Fruit fly (Drosophila melanogaster) whole organism, embryonic: ENCODE results near the gene CG17470.

Experiments used
- Ada2b ChIP-seq: fragments of 200-800 bp; sonication (Bioruptor generic); IDR thresholded peaks from 2 replicates; pipeline ENCODE4 v1.3.6; 2022; ENCODE audit warnings: missing biosample characterization, missing genetic modification characterization
- Bgb ChIP-seq: fragments of 200-800 bp; sonication (Bioruptor generic); IDR thresholded peaks from 2 replicates; pipeline ENCODE4 v1.3.6; 2022; ENCODE audit warnings: missing biosample characterization, missing genetic modification characterization; ENCODE audit not compliant: partially characterized antibody
- CG12104 ChIP-seq: fragments of 200-800 bp; sonication (Bioruptor generic); optimal IDR thresholded peaks from 3 replicates; lab custom pipeline; 2016; ENCODE audit warnings: missing biosample characterization, missing genetic modification characterization
- CG13287 ChIP-seq: fragments of 200-800 bp; sonication (Bioruptor generic); IDR thresholded peaks from 2 replicates; pipeline ENCODE4 v1.3.6; 2022; ENCODE audit warnings: missing biosample characterization, missing genetic modification characterization; ENCODE audit not compliant: partially characterized antibody
- CG13296 ChIP-seq: fragments of 200-800 bp; sonication (Bioruptor generic); optimal IDR thresholded peaks from 3 replicates; lab custom pipeline; 2018; ENCODE audit warnings: missing biosample characterization, mild to moderate bottlenecking, missing genetic modification characterization
- CG1603 ChIP-seq: fragments of 200-800 bp; sonication (Bioruptor generic); optimal IDR thresholded peaks from 2 replicates; lab custom pipeline; 2019; ENCODE audit warnings: missing biosample characterization, mild to moderate bottlenecking, missing genetic modification characterization, moderate library complexity
- CG17385 ChIP-seq: fragments of 200-800 bp; sonication (Bioruptor generic); optimal IDR thresholded peaks from 3 replicates; lab custom pipeline; 2018; ENCODE audit warnings: missing biosample characterization, mild to moderate bottlenecking, missing genetic modification characterization
- CG17829 ChIP-seq: fragments of 200-800 bp; optimal IDR thresholded peaks from 2 replicates; lab custom pipeline; 2019; ENCODE audit warnings: missing biosample characterization, mild to moderate bottlenecking, missing genetic modification characterization, moderate library complexity
- CG18476 ChIP-seq: fragments of 200-800 bp; sonication (Bioruptor generic); optimal IDR thresholded peaks from 2 replicates; lab custom pipeline; 2016; ENCODE audit warnings: missing biosample characterization, mild to moderate bottlenecking, missing genetic modification characterization
- CG2199 ChIP-seq: fragments of 200-800 bp; sonication (Bioruptor generic); IDR thresholded peaks from 3 replicates; pipeline ENCODE4 v1.3.6; 2022; ENCODE audit warnings: missing biosample characterization, missing genetic modification characterization
- CG34376 ChIP-seq: fragments of 200-800 bp; sonication (Bioruptor generic); optimal IDR thresholded peaks from 2 replicates; lab custom pipeline; 2018; ENCODE audit warnings: missing biosample characterization, mild to moderate bottlenecking, missing genetic modification characterization
- CG34422 ChIP-seq: fragments of 200-800 bp; sonication (Bioruptor generic); IDR thresholded peaks from 3 replicates; pipeline ENCODE4 v1.3.6; 2022; ENCODE audit warnings: missing biosample characterization, missing genetic modification characterization
- CG6683 ChIP-seq: fragments of 200-800 bp; sonication (Bioruptor generic); optimal IDR thresholded peaks from 2 replicates; lab custom pipeline; 2017; ENCODE audit warnings: missing biosample characterization, mild to moderate bottlenecking, missing genetic modification characterization, missing genetic modification reagents
- CG9797 ChIP-seq: fragments of 200-800 bp; sonication (Bioruptor generic); optimal IDR thresholded peaks from 3 replicates; lab custom pipeline; 2018; ENCODE audit warnings: missing biosample characterization, mild to moderate bottlenecking, missing genetic modification characterization
- CG9932 ChIP-seq: fragments of 200-800 bp; sonication (Bioruptor generic); IDR thresholded peaks from 2 replicates; pipeline ENCODE4 v1.3.6; 2022; ENCODE audit warnings: missing biosample characterization, missing genetic modification characterization
- Dfd ChIP-seq, 2 experiments: fragments of >200 bp; optimal IDR thresholded peaks; 2 replicates each; lab custom pipeline; 2017; ENCODE audit warnings: missing biosample characterization in 2 of 2, missing genetic modification characterization in 2 of 2
- Dll ChIP-seq: fragments of 200-800 bp; sonication (Bioruptor generic); IDR thresholded peaks from 4 replicates; pipeline ENCODE4 v1.3.6; 2022; ENCODE audit warnings: missing biosample characterization, missing genetic modification characterization; ENCODE audit not compliant: partially characterized antibody
- Doc2 ChIP-seq: fragments of 200-800 bp; sonication (Bioruptor generic); IDR thresholded peaks from 2 replicates; pipeline ENCODE4 v1.3.6; 2022; ENCODE audit warnings: missing biosample characterization, missing genetic modification characterization
- Dp ChIP-seq: fragments of 200-800 bp; sonication (Bioruptor generic); optimal IDR thresholded peaks from 2 replicates; lab custom pipeline; 2018; ENCODE audit warnings: missing biosample characterization, mild to moderate bottlenecking, missing genetic modification characterization, moderate library complexity
- Gsc ChIP-seq: fragments of 200-800 bp; sonication (Bioruptor generic); IDR thresholded peaks from 2 replicates; pipeline ENCODE4 v1.3.6; 2022; ENCODE audit warnings: missing biosample characterization, missing genetic modification characterization
- HHEX ChIP-seq: fragments of 200-800 bp; sonication (Bioruptor generic); optimal IDR thresholded peaks from 3 replicates; lab custom pipeline; 2017; ENCODE audit warnings: missing biosample characterization, mild to moderate bottlenecking, missing genetic modification characterization, missing genetic modification reagents
- Lpt ChIP-seq: fragments of >200 bp; optimal IDR thresholded peaks from 2 replicates; lab custom pipeline; 2018; ENCODE audit warnings: missing biosample characterization, missing genetic modification characterization
- MESR4 ChIP-seq: fragments of 200-800 bp; sonication (Bioruptor generic); optimal IDR thresholded peaks from 2 replicates; lab custom pipeline; 2018; ENCODE audit warnings: missing biosample characterization, mild to moderate bottlenecking, missing genetic modification characterization, moderate library complexity
- MTF-1 ChIP-seq: fragments of 200-800 bp; sonication (Bioruptor generic); optimal IDR thresholded peaks from 2 replicates; lab custom pipeline; 2018; ENCODE audit warnings: missing biosample characterization, mild to moderate bottlenecking, missing genetic modification characterization, borderline replicate concordance
- Med ChIP-seq: fragments of 200-800 bp; sonication (Bioruptor generic); peaks from one replicate; lab custom pipeline; 2016; ENCODE audit warnings: missing biosample characterization, missing genetic modification characterization, mild to moderate bottlenecking, inconsistent platforms, moderate library complexity
- Nf-YB ChIP-seq: fragments of 200-800 bp; sonication (Bioruptor generic); optimal IDR thresholded peaks from 3 replicates; lab custom pipeline; 2019; ENCODE audit warnings: missing biosample characterization, mild to moderate bottlenecking, missing genetic modification characterization, moderate library complexity
- Scr ChIP-seq: fragments of 200-800 bp; sonication (Bioruptor generic); IDR thresholded peaks from 2 replicates; pipeline ENCODE4 v1.3.6; 2022; ENCODE audit warnings: missing biosample characterization, missing genetic modification characterization; ENCODE audit not compliant: partially characterized antibody
- Tbp ChIP-seq: fragments of >200 bp; optimal IDR thresholded peaks from 2 replicates; lab custom pipeline; 2018; ENCODE audit warnings: missing biosample characterization, missing genetic modification characterization
- Xbp1 ChIP-seq: fragments of 200-800 bp; sonication (Bioruptor generic); optimal IDR thresholded peaks from 3 replicates; lab custom pipeline; 2016; ENCODE audit warnings: missing biosample characterization, mild to moderate bottlenecking, missing genetic modification characterization
- az2 ChIP-seq: fragments of 200-800 bp; sonication (Bioruptor generic); optimal IDR thresholded peaks from 3 replicates; lab custom pipeline; 2016; ENCODE audit warnings: missing biosample characterization, missing genetic modification characterization
- bbx ChIP-seq: fragments of 200-800 bp; sonication (Bioruptor generic); IDR thresholded peaks from 2 replicates; pipeline ENCODE4 v1.3.6; 2022; ENCODE audit warnings: missing biosample characterization, missing genetic modification characterization; ENCODE audit not compliant: partially characterized antibody
- bowl ChIP-seq: fragments of 200-800 bp; sonication (Bioruptor generic); IDR thresholded peaks from 2 replicates; pipeline ENCODE4 v1.3.6; 2022; ENCODE audit warnings: missing biosample characterization, missing genetic modification characterization
- fd102C ChIP-seq: fragments of 200-800 bp; sonication (Bioruptor generic); optimal IDR thresholded peaks from 2 replicates; lab custom pipeline; 2018; ENCODE audit warnings: missing biosample characterization, mild to moderate bottlenecking, missing genetic modification characterization, moderate library complexity
- ftz-f1 ChIP-seq: fragments of 200-800 bp; sonication (Bioruptor generic); optimal IDR thresholded peaks from 2 replicates; lab custom pipeline; 2016; ENCODE audit warnings: missing biosample characterization, missing genetic modification characterization
- h ChIP-seq: fragments of >200 bp; optimal IDR thresholded peaks from 2 replicates; lab custom pipeline; 2017
- hbn ChIP-seq: fragments of 200-800 bp; sonication (Bioruptor generic); IDR thresholded peaks from 2 replicates; pipeline ENCODE4 v1.3.6; 2022; ENCODE audit warnings: missing biosample characterization, missing genetic modification characterization; ENCODE audit not compliant: partially characterized antibody
- mld ChIP-seq: fragments of 200-800 bp; sonication (Bioruptor generic); IDR thresholded peaks from 3 replicates; pipeline ENCODE4 v1.3.6; 2022; ENCODE audit warnings: missing biosample characterization, missing genetic modification characterization; ENCODE audit not compliant: partially characterized antibody
- sc ChIP-seq, 3 experiments: fragments of >200 bp in 2 of 3; fragments of 200-800 bp in 1 of 3; sonication (Bioruptor generic) in 1 of 3; optimal IDR thresholded peaks; 2 replicates in 2 of 3; 3 replicates in 1 of 3; lab custom pipeline; 2017; ENCODE audit warnings: mild to moderate bottlenecking in 1 of 3, missing biosample characterization in 1 of 3, missing genetic modification characterization in 1 of 3, missing genetic modification reagents in 1 of 3
- stwl ChIP-seq: fragments of 200-800 bp; sonication (Bioruptor generic); optimal IDR thresholded peaks from 3 replicates; lab custom pipeline; 2018; ENCODE audit warnings: missing biosample characterization, mild to moderate bottlenecking, missing genetic modification characterization, moderate library complexity
- tgo ChIP-seq: fragments of 200-800 bp; sonication (Bioruptor generic); IDR thresholded peaks from 3 replicates; pipeline ENCODE4 v1.3.6; 2022; ENCODE audit warnings: missing biosample characterization, missing genetic modification characterization
- tio ChIP-seq: fragments of 200-800 bp; sonication (Bioruptor generic); optimal IDR thresholded peaks from 2 replicates; lab custom pipeline; 2017; ENCODE audit warnings: missing biosample characterization, missing genetic modification characterization, inconsistent platforms
- ttk ChIP-seq: fragments of 200-800 bp; sonication (Bioruptor generic); IDR thresholded peaks from 2 replicates; pipeline ENCODE4 v2.1.2; 2022; ENCODE audit warnings: missing biosample characterization, missing genetic modification characterization
- unc-4 ChIP-seq: fragments of 200-800 bp; sonication (Bioruptor generic); IDR thresholded peaks from 2 replicates; pipeline ENCODE4 v1.3.6; 2022; ENCODE audit warnings: missing biosample characterization, missing genetic modification characterization; ENCODE audit not compliant: partially characterized antibody
- vvl ChIP-seq: fragments of 200-800 bp; sonication (Bioruptor generic); IDR thresholded peaks from 2 replicates; pipeline ENCODE4 v1.3.6; 2022; ENCODE audit warnings: missing biosample characterization, missing genetic modification characterization
- zen ChIP-seq: fragments of 200-800 bp; sonication (Bioruptor generic); optimal IDR thresholded peaks from 3 replicates; lab custom pipeline; 2018; ENCODE audit warnings: missing biosample characterization, mild to moderate bottlenecking, missing genetic modification characterization, moderate library complexity

CG17470 gene

dm6 chr2L:20643144-20643543 is at the start of gene CG17470:
TSS of gene CG17470 (minus strand) at chr2L:20643244.
- TF ChIP-seq CG17829 (tag; lab: Kevin White, UChicago) (no peak), h (no peak), CG13296 (GFP tag; lab: Kevin White, UChicago) (no peak), CG18476 (no peak), ttk (GFP tag; lab: Robert Waterston, UW) (no peak), CG6683 (no peak), Lpt (GFP tag; lab: Kevin White, UChicago) (no peak), zen (tag; lab: Kevin White, UChicago) (no peak), CG9932 (no peak), ftz-f1 (GFP tag; lab: Kevin White, UChicago) (no peak), Doc2 (GFP tag; lab: Robert Waterston, UW) (no peak), CG2199 (GFP tag; lab: Robert Waterston, UW) (no peak), HHEX (no peak), Dll (GFP tag; lab: Robert Waterston, UW) (no peak), sc (optimal IDR thresholded peaks at IDR 0.05; lab: Kevin White, UChicago) (no peak), sc (GFP tag; optimal IDR thresholded peaks at IDR 0.05; lab: Kevin White, UChicago) (no peak)

- no peak for TF ChIP-seq Gsc (GFP tag; lab: Robert Waterston, UW)
- TF ChIP-seq az2 (GFP tag; lab: Kevin White, UChicago), result no peak
- peak in 1 of 2 experiments; percentile 59 for TF ChIP-seq Dfd (GFP tag; optimal IDR thresholded peaks at IDR 0.05; lab: Kevin White, UChicago)
- TF ChIP-seq tio (GFP tag; lab: Kevin White, UChicago), result no peak
Measured at dm6 chr2L:20690055-20690454, 47.0 kb upstream of the CG17470 start.

DNA sequence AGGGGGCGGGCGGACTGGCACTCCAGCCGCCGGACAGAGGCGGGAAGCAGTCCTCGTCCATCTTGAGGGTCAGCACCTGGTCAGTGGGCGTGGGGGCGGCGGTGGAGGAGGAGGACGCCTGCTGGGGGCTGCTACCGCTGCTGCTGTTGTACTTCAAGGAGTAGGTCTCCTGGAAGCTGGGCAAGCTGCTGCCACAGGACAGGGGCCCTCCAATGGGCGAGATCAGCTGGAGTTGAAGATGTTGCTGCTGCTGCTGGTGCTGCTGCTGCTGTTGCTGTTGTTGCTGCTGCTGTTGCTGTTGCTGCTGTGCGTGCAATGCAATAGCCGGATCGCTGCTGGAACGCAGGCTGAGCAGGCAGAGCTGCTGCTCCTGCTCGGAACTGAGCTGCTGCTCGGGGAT is 45.7 kb upstream of the CG17470 start:
- TF ChIP-seq fd102C, result no peak
- no peak for TF ChIP-seq mld (GFP tag; lab: Robert Waterston, UW)
- TF ChIP-seq Ada2b (GFP tag; lab: Robert Waterston, UW), result no peak
- no peak for TF ChIP-seq CG34376 (GFP tag; lab: Kevin White, UChicago)
- TF ChIP-seq CG17385 (GFP tag; lab: Kevin White, UChicago), result no peak
- no peak for TF ChIP-seq MTF-1 (GFP tag; lab: Kevin White, UChicago)
- TF ChIP-seq Xbp1, result no peak

- 0 out of 2 replicates have a peak, but pooled peaks have one; percentile 42 for TF ChIP-seq Bgb (GFP tag; lab: Robert Waterston, UW)
- no peak for TF ChIP-seq Nf-YB (GFP tag; lab: Kevin White, UChicago)
- 0 out of 3 replicates have a peak, but pooled peaks have one; percentile 8 for TF ChIP-seq tgo (GFP tag; lab: Robert Waterston, UW)
- peak; percentile 43 for TF ChIP-seq CG9797 (GFP tag; lab: Kevin White, UChicago)
- peak; percentile 16 for TF ChIP-seq stwl (tag; lab: Kevin White, UChicago)
- TF ChIP-seq CG13287 (GFP tag; lab: Robert Waterston, UW), result peak; percentile 47
- TF ChIP-seq unc-4 (GFP tag; lab: Robert Waterston, UW), result peak; percentile 44
- TF ChIP-seq MESR4, result peak; percentile 18
- peak; percentile 60 for TF ChIP-seq Scr (GFP tag; lab: Robert Waterston, UW)
- peak; percentile 65 for TF ChIP-seq CG1603
- no peak for TF ChIP-seq bowl (GFP tag; lab: Robert Waterston, UW)
- peak; percentile 1 for TF ChIP-seq CG12104
- TF ChIP-seq vvl, result no peak
- TF ChIP-seq CG34422 (GFP tag; lab: Robert Waterston, UW), result no peak
- no peak for TF ChIP-seq zen (tag; lab: Kevin White, UChicago)
- TF ChIP-seq bbx (GFP tag; lab: Robert Waterston, UW), result peak; percentile 21; the same call in 1 of the 2 replicates
- TF ChIP-seq hbn (GFP tag; lab: Robert Waterston, UW), result 0 out of 2 replicates have a peak, but pooled peaks have one; percentile 19
- TF ChIP-seq Tbp (GFP tag; lab: Kevin White, UChicago), result no peak
- TF ChIP-seq Dp, result peak; percentile 44
- peak; percentile 55 for TF ChIP-seq Med (GFP tag; lab: Kevin White, UChicago)
Measured at dm6 chr2L:20682136-20682733, 39.2 kb upstream of the CG17470 start, which contains the start of gene CG2617. TSS of gene CG2617 (plus strand) at chr2L:20682368.
